Worm (Caenorhabditis elegans) whole organism, young adult: ENCODE results near the gene F59E12.1.

Experiments used
- B0019.2 ChIP-seq: fragments of 200-800 bp; sonication (Bioruptor generic); conservative IDR thresholded peaks from 2 replicates; pipeline ENCODE4 v1.3.6; 2022; ENCODE audit warnings: missing genetic modification reagents, missing genetic modification characterization, missing compliant biosample characterization
- B0035.1 ChIP-seq: sonication (generic microtip); optimal IDR thresholded peaks from 2 replicates; lab custom pipeline; 2016; ENCODE audit warnings: missing genetic modification characterization, mild to moderate bottlenecking, missing compliant biosample characterization, missing genotype, missing genetic modification reagents
- F57C9.4 ChIP-seq: sonication (generic microtip); optimal IDR thresholded peaks from 2 replicates; lab custom pipeline; 2017; ENCODE audit warnings: mild to moderate bottlenecking, missing genetic modification characterization, missing compliant biosample characterization
- Y53F4B.3 ChIP-seq: fragments of 200-800 bp; sonication (Bioruptor generic); IDR thresholded peaks from 2 replicates; pipeline ENCODE4 v1.3.6; 2022; ENCODE audit warnings: missing genetic modification reagents, missing genetic modification characterization, missing compliant biosample characterization
- Y67H2A.10 ChIP-seq: fragments of 200-800 bp; sonication (Bioruptor generic); conservative IDR thresholded peaks from 2 replicates; pipeline ENCODE4 v1.3.6; 2022; ENCODE audit warnings: missing genetic modification reagents, missing genetic modification characterization, missing compliant biosample characterization
- aptf-2 ChIP-seq: fragments of 200-800 bp; sonication (Bioruptor generic); conservative IDR thresholded peaks from 2 replicates; pipeline ENCODE4 v1.3.6; 2022; ENCODE audit warnings: missing genetic modification reagents, missing genetic modification characterization, missing compliant biosample characterization
- athp-1 ChIP-seq: sonication (generic microtip); optimal IDR thresholded peaks from 2 replicates; lab custom pipeline; 2017; ENCODE audit warnings: mild to moderate bottlenecking, missing genetic modification characterization, missing compliant biosample characterization
- bed-1 ChIP-seq: fragments of 200-800 bp; sonication (Bioruptor generic); IDR thresholded peaks from 2 replicates; pipeline ENCODE4 v1.3.6; 2022; ENCODE audit warnings: missing genetic modification reagents, missing genetic modification characterization, missing compliant biosample characterization
- bed-2 ChIP-seq: fragments of 200-800 bp; sonication (Bioruptor generic); IDR thresholded peaks from 2 replicates; pipeline ENCODE4 v1.3.6; 2022; ENCODE audit warnings: missing genetic modification reagents, missing genetic modification characterization, missing compliant biosample characterization
- cebp-1 ChIP-seq, 2 experiments: fragments of 200-800 bp in 1 of 2; sonication (Bioruptor generic) in 1 of 2; sonication (generic microtip) in 1 of 2; IDR thresholded peaks in 1 of 2; optimal IDR thresholded peaks in 1 of 2; 2 replicates each; pipeline versions ENCODE4 v1.3.6 to Lab custom; 2017 to 2022; ENCODE audit warnings: missing compliant biosample characterization in 2 of 2, missing genetic modification characterization in 2 of 2, mild to moderate bottlenecking in 1 of 2, missing genetic modification reagents in 1 of 2, moderate library complexity in 1 of 2
- ceh-100 ChIP-seq: fragments of 200-800 bp; sonication (Bioruptor generic); IDR thresholded peaks from 2 replicates; pipeline ENCODE4 v1.3.6; 2022; ENCODE audit warnings: missing genetic modification reagents, missing genetic modification characterization, missing compliant biosample characterization
- chd-7 ChIP-seq: sonication (generic microtip); optimal IDR thresholded peaks from 2 replicates; lab custom pipeline; 2016; ENCODE audit warnings: mild to moderate bottlenecking, missing genetic modification characterization, moderate library complexity, missing compliant biosample characterization
- efl-1 ChIP-seq: fragments of 150-350 bp; optimal IDR thresholded peaks from 2 replicates; lab custom pipeline; 2014; ENCODE audit warnings: missing biosample characterization, missing genetic modification reagents, missing genetic modification characterization
- hmg-1.2 ChIP-seq: fragments of 200-800 bp; sonication (Bioruptor generic); IDR thresholded peaks from 2 replicates; pipeline ENCODE4 v1.3.6; 2022; ENCODE audit warnings: missing genetic modification reagents, missing genetic modification characterization, missing compliant biosample characterization
- hmg-20 ChIP-seq: fragments of 200-800 bp; sonication (Bioruptor generic); IDR thresholded peaks from 2 replicates; pipeline ENCODE4 v1.3.6; 2022; ENCODE audit warnings: missing genetic modification reagents, missing genetic modification characterization, missing compliant biosample characterization
- hrde-1 ChIP-seq: sonication (generic microtip); optimal IDR thresholded peaks from 2 replicates; lab custom pipeline; 2016; ENCODE audit warnings: missing genetic modification characterization, mild to moderate bottlenecking, missing compliant biosample characterization, moderate library complexity, missing genotype, missing genetic modification reagents, borderline replicate concordance
- hsf-1 ChIP-seq: fragments of 200-800 bp; sonication (Bioruptor generic); IDR thresholded peaks from 2 replicates; pipeline ENCODE4 v1.3.6; 2022; ENCODE audit warnings: missing genetic modification reagents, missing genetic modification characterization, missing compliant biosample characterization
- lag-1 ChIP-seq: fragments of 200-800 bp; sonication (Bioruptor generic); IDR thresholded peaks from 2 replicates; pipeline ENCODE4 v1.3.6; 2022; ENCODE audit warnings: missing genetic modification reagents, missing genetic modification characterization, missing compliant biosample characterization
- let-607 ChIP-seq, 2 experiments: fragments of 200-800 bp in 1 of 2; sonication (Bioruptor generic) in 1 of 2; sonication (generic microtip) in 1 of 2; optimal IDR thresholded peaks; 2 replicates each; lab custom pipeline; 2016 to 2018; ENCODE audit warnings: mild to moderate bottlenecking in 2 of 2, missing compliant biosample characterization in 2 of 2, missing genetic modification characterization in 2 of 2, moderate library complexity in 2 of 2, missing genotype in 1 of 2
- lin-54 ChIP-seq: fragments of 200-800 bp; sonication (Bioruptor generic); optimal IDR thresholded peaks from 2 replicates; lab custom pipeline; 2018; ENCODE audit warnings: mild to moderate bottlenecking, missing genetic modification characterization, missing compliant biosample characterization
- madf-3 ChIP-seq: fragments of 200-800 bp; sonication (Bioruptor generic); IDR thresholded peaks from 2 replicates; pipeline ENCODE4 v1.3.6; 2022; ENCODE audit warnings: missing genetic modification reagents, missing genetic modification characterization, missing compliant biosample characterization
- mcd-1 ChIP-seq: fragments of 200-800 bp; sonication (Bioruptor generic); IDR thresholded peaks from 2 replicates; pipeline ENCODE4 v1.3.6; 2022; ENCODE audit warnings: missing genetic modification reagents, missing genetic modification characterization, missing compliant biosample characterization
- nfya-1 ChIP-seq: sonication (generic microtip); optimal IDR thresholded peaks from 2 replicates; lab custom pipeline; 2017; ENCODE audit warnings: antibody characterized with exemption, missing compliant biosample characterization, missing genetic modification characterization, borderline replicate concordance; ENCODE audit not compliant: insufficient read depth
- nhr-120 ChIP-seq: fragments of 200-800 bp; sonication (Bioruptor generic); IDR thresholded peaks from 2 replicates; pipeline ENCODE4 v1.3.6; 2022; ENCODE audit warnings: missing genetic modification characterization, missing compliant biosample characterization
- nhr-90 ChIP-seq: sonication (generic microtip); optimal IDR thresholded peaks from 2 replicates; lab custom pipeline; 2016; ENCODE audit warnings: missing genotype, mild to moderate bottlenecking, missing genetic modification characterization, missing compliant biosample characterization
- repo-1 ChIP-seq: sonication (generic microtip); optimal IDR thresholded peaks from 2 replicates; lab custom pipeline; 2017; ENCODE audit warnings: mild to moderate bottlenecking, missing genetic modification characterization, missing compliant biosample characterization
- sdz-38 ChIP-seq: sonication (generic microtip); optimal IDR thresholded peaks from 2 replicates; lab custom pipeline; 2016; ENCODE audit warnings: missing genotype, missing genetic modification characterization, missing compliant biosample characterization
- zfh-2 ChIP-seq: fragments of 200-800 bp; sonication (Bioruptor generic); conservative IDR thresholded peaks from 2 replicates; pipeline ENCODE4 v1.3.6; 2022; ENCODE audit warnings: missing genetic modification reagents, missing genetic modification characterization, missing compliant biosample characterization
- ztf-18 ChIP-seq: sonication (generic microtip); optimal IDR thresholded peaks from 2 replicates; lab custom pipeline; 2016; ENCODE audit warnings: missing genotype, mild to moderate bottlenecking, missing genetic modification characterization, missing compliant biosample characterization
- ztf-22 ChIP-seq: fragments of 200-800 bp; sonication (Bioruptor generic); optimal IDR thresholded peaks from 2 replicates; lab custom pipeline; 2018; ENCODE audit warnings: mild to moderate bottlenecking, missing genetic modification characterization, moderate library complexity, missing compliant biosample characterization
- ztf-25 ChIP-seq: fragments of 200-800 bp; sonication (Bioruptor generic); IDR thresholded peaks from 2 replicates; pipeline ENCODE4 v1.3.6; 2022; ENCODE audit warnings: missing genetic modification reagents, missing genetic modification characterization, missing compliant biosample characterization
- ztf-3 ChIP-seq: fragments of 200-800 bp; sonication (Bioruptor generic); optimal IDR thresholded peaks from 2 replicates; lab custom pipeline; 2018; ENCODE audit warnings: mild to moderate bottlenecking, missing genetic modification characterization, missing compliant biosample characterization
- ztf-6 ChIP-seq: fragments of 200-800 bp; sonication (Bioruptor generic); IDR thresholded peaks from 2 replicates; pipeline ENCODE4 v1.3.6; 2022; ENCODE audit warnings: missing genetic modification reagents, missing genetic modification characterization, missing compliant biosample characterization

Gene F59E12.1

DNA sequence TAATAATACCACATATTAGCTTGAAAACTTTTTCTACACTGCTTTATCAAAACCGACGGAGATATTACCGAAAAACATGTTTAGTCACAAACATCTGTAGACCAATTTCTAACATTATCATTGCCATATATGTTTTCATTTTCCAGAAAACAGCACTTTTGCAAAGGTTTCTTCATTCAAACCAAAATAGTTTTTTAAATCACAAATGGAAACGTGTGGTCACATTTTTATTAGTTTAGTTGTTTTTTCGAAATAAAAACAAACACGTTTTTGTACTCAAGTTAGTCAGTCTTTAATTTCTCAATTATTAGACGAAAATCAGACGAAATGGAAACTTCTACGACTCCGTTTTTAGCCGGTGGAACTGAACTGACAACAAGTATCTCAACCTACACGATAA is 16.3 kb upstream of the F59E12.1 start, which contains the start of gene F59E12.3:
Gene F59E12.3, plus strand, starts transcription at position 301 of the 400 bp plus-strand sequence.
- TF ChIP-seq sdz-38 (tag; lab: Kevin White, UChicago) (no peak), ztf-6 (GFP tag; lab: Robert Waterston, UW) (no peak), let-607 (tag; optimal IDR thresholded peaks at IDR 0.05; lab: Kevin White, UChicago) (no peak), lin-54 (GFP tag; lab: Kevin White, UChicago) (no peak), repo-1 (tag; lab: Kevin White, UChicago) (no peak), Y67H2A.10 (GFP tag; lab: Robert Waterston, UW) (no peak), aptf-2 (no peak), nhr-90 (tag; lab: Kevin White, UChicago) (no peak), hsf-1 (GFP tag; lab: Robert Waterston, UW) (no peak), ztf-18 (tag; lab: Kevin White, UChicago) (no peak), hmg-1.2 (no peak), F57C9.4 (tag; lab: Kevin White, UChicago) (no peak), ztf-3 (GFP tag; lab: Kevin White, UChicago) (no peak)

DNA sequence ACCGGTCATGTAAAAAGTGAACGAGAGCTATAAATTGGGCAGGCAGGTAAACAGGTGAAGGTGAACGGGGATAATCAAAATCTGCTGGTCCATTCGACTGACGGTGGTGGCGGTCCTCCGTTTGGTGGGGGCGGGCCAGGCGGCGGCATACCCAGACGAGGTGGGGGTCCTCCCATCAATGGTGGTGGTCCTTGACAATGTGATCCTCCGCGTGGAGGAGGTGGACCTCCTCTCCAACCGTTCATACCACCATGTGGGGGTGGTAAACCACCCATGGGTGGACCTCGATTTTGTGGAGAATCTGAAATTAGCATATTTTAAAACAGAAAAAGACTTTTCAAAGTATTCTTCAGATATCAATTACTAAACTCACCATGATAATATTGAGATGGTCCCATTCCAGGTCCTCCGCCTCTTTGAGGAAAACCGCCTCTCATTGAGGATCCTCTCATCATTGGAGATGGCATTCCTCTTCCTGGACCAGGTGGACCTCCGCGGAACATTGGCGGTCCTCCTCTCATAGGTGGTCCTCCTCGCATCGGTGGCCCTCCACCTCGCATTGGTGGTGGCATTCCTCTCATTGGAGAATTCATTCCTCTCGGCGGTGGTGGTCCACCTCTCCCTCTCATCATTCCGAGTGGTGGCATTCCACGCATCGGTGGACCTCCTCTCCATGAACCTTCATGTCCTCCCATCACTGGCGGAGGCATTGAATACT is 13.8 kb upstream of the F59E12.1 start:
- TF ChIP-seq bed-2 (no peak), hmg-20 (GFP tag; lab: Robert Waterston, UW) (no peak), athp-1 (tag; lab: Kevin White, UChicago) (no peak), bed-1 (GFP tag; lab: Robert Waterston, UW) (no peak), nhr-120 (GFP tag; lab: Robert Waterston, UW) (no peak), ztf-25 (no peak), chd-7 (peak; percentile 2), hrde-1 (tag; lab: Kevin White, UChicago) (no peak), ztf-22 (GFP tag; lab: Kevin White, UChicago) (no peak), zfh-2 (peak; percentile 56), cebp-1 (GFP tag; IDR thresholded peaks at IDR 0.05; lab: Robert Waterston, UW) (no peak), cebp-1 (tag; optimal IDR thresholded peaks at IDR 0.05; lab: Kevin White, UChicago) (no peak), lag-1 (GFP tag; lab: Robert Waterston, UW) (no peak), ceh-100 (GFP tag; lab: Robert Waterston, UW) (no peak), efl-1 (GFP tag; lab: Kevin White, UChicago) (no peak)

ce11 chrII:5642110-5642509 is 12.2 kb upstream of the F59E12.1 start:
- TF ChIP-seq B0019.2 (GFP tag; lab: Robert Waterston, UW) (no peak), hsf-1 (GFP tag; lab: Robert Waterston, UW) (no peak), Y53F4B.3 (GFP tag; lab: Robert Waterston, UW) (no peak), madf-3 (GFP tag; lab: Robert Waterston, UW) (no peak), hmg-1.2 (no peak), nfya-1 (no peak), zfh-2 (peak; percentile 43; the same call in 1 of the 2 replicates), B0035.1 (tag; lab: Kevin White, UChicago) (no peak), mcd-1 (GFP tag; lab: Robert Waterston, UW) (0 out of 2 replicates have a peak, but pooled peaks have one; percentile 12)
